Worm (Caenorhabditis elegans): ENCODE results near the gene C28G1.2.

DNA sequence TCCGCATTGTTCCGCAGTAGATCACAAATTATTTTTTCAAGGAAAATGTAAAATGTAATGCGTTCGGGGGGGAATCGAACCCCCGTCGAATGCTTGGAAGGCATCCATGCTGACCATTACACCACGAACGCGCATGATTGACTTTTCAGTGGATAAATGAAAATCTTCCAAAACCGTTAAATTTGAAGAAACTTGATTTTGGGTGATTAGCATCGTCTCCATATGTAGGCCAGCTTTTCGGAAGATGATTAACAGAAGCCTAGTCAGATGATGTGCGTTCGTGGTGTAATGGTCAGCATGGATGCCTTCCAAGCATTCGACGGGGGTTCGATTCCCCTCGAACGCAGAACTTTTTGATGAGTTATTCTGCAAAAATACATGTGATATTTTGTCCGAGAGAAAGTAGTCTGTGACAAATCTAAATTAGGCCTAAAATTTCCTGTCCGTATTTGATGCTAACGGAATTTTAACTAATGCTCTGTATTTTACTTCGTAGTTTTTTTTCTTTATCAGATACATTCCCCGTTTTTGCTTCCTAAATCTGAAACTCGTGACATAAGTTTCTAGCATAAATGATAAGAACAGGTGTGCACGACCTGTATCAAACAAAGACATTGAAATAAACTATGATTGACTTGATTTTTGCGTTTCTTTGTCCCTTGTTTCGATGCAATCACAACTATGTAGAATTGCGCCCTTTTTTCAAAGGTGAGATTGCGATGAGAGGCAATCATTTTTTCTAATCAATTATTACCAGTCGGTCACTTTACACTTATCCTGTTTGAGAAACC lies 10.8 kb downstream of the C28G1.2 start, which contains the start of gene C28G1.10:
- no peak for TF ChIP-seq ztf-1 (GFP tag; conservative IDR thresholded peaks at IDR 0.05)
- TF ChIP-seq unc-39 (tag; optimal IDR thresholded peaks at IDR 0.05), result no peak
- no peak for TF ChIP-seq nhr-11 (tag; optimal IDR thresholded peaks at IDR 0.05)
- TF ChIP-seq ceh-16 (tag; optimal IDR thresholded peaks at IDR 0.05), result no peak
